Fruit fly (Drosophila melanogaster) whole organism, embryonic: ENCODE data around the gene CG43800.

Experiments used
- Awh ChIP-seq: fragments of 200-800 bp; sonication (Bioruptor generic); IDR thresholded peaks from 2 replicates; pipeline ENCODE4, ENCODE4 v1.3.6; 2022; ENCODE audit warnings: missing biosample characterization, missing genetic modification characterization
- CG10431 ChIP-seq: fragments of 200-800 bp; sonication (Bioruptor generic); optimal IDR thresholded peaks from 3 replicates; lab custom pipeline; 2018; ENCODE audit warnings: missing biosample characterization, mild to moderate bottlenecking, missing genetic modification characterization
- CG11560 ChIP-seq: fragments of 200-800 bp; sonication (Bioruptor generic); IDR thresholded peaks from 3 replicates; pipeline ENCODE4 v1.3.6; 2022; ENCODE audit warnings: missing biosample characterization, missing genetic modification characterization
- CG12104 ChIP-seq: fragments of 200-800 bp; sonication (Bioruptor generic); optimal IDR thresholded peaks from 3 replicates; lab custom pipeline; 2016; ENCODE audit warnings: missing biosample characterization, missing genetic modification characterization
- CG13296 ChIP-seq: fragments of 200-800 bp; sonication (Bioruptor generic); optimal IDR thresholded peaks from 3 replicates; lab custom pipeline; 2018; ENCODE audit warnings: missing biosample characterization, mild to moderate bottlenecking, missing genetic modification characterization
- CG13894 ChIP-seq: fragments of 200-800 bp; sonication (Bioruptor generic); optimal IDR thresholded peaks from 3 replicates; lab custom pipeline; 2018; ENCODE audit warnings: missing biosample characterization, mild to moderate bottlenecking, missing genetic modification characterization, moderate library complexity
- CG14710 ChIP-seq: fragments of 200-800 bp; sonication (Bioruptor generic); optimal IDR thresholded peaks from 3 replicates; lab custom pipeline; 2019; ENCODE audit warnings: missing biosample characterization, mild to moderate bottlenecking, missing genetic modification characterization, moderate library complexity
- CG17361 ChIP-seq: fragments of 200-800 bp; sonication (Bioruptor generic); IDR thresholded peaks from 3 replicates; pipeline ENCODE4 v1.3.6; 2022; ENCODE audit warnings: missing biosample characterization, missing genetic modification characterization
- CG30020 ChIP-seq: fragments of 200-800 bp; optimal IDR thresholded peaks from 2 replicates; lab custom pipeline; 2019; ENCODE audit warnings: missing biosample characterization, mild to moderate bottlenecking, missing genetic modification characterization, moderate library complexity
- CG30403 ChIP-seq: fragments of 200-800 bp; sonication (Bioruptor generic); optimal IDR thresholded peaks from 3 replicates; lab custom pipeline; 2016; ENCODE audit warnings: missing biosample characterization, missing genetic modification characterization
- CG31365 ChIP-seq: fragments of 200-800 bp; sonication (Bioruptor generic); optimal IDR thresholded peaks from 2 replicates; lab custom pipeline; 2018; ENCODE audit warnings: missing biosample characterization, mild to moderate bottlenecking, missing genetic modification characterization
- CG4282 ChIP-seq: fragments of 200-800 bp; sonication (Bioruptor generic); optimal IDR thresholded peaks from 2 replicates; lab custom pipeline; 2016; ENCODE audit warnings: missing biosample characterization, missing genetic modification characterization
- CG4404 ChIP-seq: fragments of 200-800 bp; sonication (Bioruptor generic); IDR thresholded peaks from 2 replicates; pipeline ENCODE4 v1.3.6; 2022; ENCODE audit warnings: missing biosample characterization, missing genetic modification characterization
- CG4617 ChIP-seq: fragments of 200-800 bp; sonication (Bioruptor generic); optimal IDR thresholded peaks from 3 replicates; lab custom pipeline; 2016; ENCODE audit warnings: missing biosample characterization, missing genetic modification characterization, borderline replicate concordance
- CG4730 ChIP-seq: fragments of 200-800 bp; sonication (Bioruptor generic); IDR thresholded peaks from 2 replicates; pipeline ENCODE4 v1.3.6; 2022; ENCODE audit warnings: missing biosample characterization, missing genetic modification characterization
- CG5180 ChIP-seq: fragments of 200-800 bp; sonication (Bioruptor generic); optimal IDR thresholded peaks from 3 replicates; lab custom pipeline; 2017; ENCODE audit warnings: missing biosample characterization, missing genetic modification characterization, mild to moderate bottlenecking, moderate library complexity, missing genetic modification reagents
- CG8924 ChIP-seq: fragments of 200-800 bp; optimal IDR thresholded peaks from 3 replicates; lab custom pipeline; 2019; ENCODE audit warnings: missing biosample characterization, mild to moderate bottlenecking, missing genetic modification characterization, moderate library complexity
- CG9609 ChIP-seq: fragments of 200-800 bp; sonication (Bioruptor generic); optimal IDR thresholded peaks from 3 replicates; lab custom pipeline; 2016; ENCODE audit warnings: missing biosample characterization, missing genetic modification characterization
- CoRest ChIP-seq: fragments of 200-800 bp; sonication (Bioruptor generic); optimal IDR thresholded peaks from 3 replicates; lab custom pipeline; 2018; ENCODE audit warnings: missing biosample characterization, mild to moderate bottlenecking, missing genetic modification characterization, moderate library complexity
- D19B ChIP-seq: fragments of 200-800 bp; sonication (Bioruptor generic); optimal IDR thresholded peaks from 2 replicates; lab custom pipeline; 2017; ENCODE audit warnings: missing biosample characterization, mild to moderate bottlenecking, missing genetic modification characterization
- Dad ChIP-seq: fragments of 200-800 bp; sonication (Bioruptor generic); optimal IDR thresholded peaks from 3 replicates; lab custom pipeline; 2016; ENCODE audit warnings: missing biosample characterization, missing genetic modification characterization
- Dbx ChIP-seq: fragments of 200-800 bp; sonication (Bioruptor generic); IDR thresholded peaks from 3 replicates; pipeline ENCODE4 v1.3.6; 2022; ENCODE audit warnings: missing biosample characterization, missing genetic modification characterization
- Deaf1 ChIP-seq: fragments of 200-800 bp; optimal IDR thresholded peaks from 3 replicates; lab custom pipeline; 2019; ENCODE audit warnings: missing biosample characterization, mild to moderate bottlenecking, missing genetic modification characterization, moderate library complexity
- Dek ChIP-seq: fragments of 200-800 bp; sonication (Bioruptor generic); optimal IDR thresholded peaks from 3 replicates; lab custom pipeline; 2019; ENCODE audit warnings: missing biosample characterization, mild to moderate bottlenecking, missing genetic modification characterization, moderate library complexity
- Doc3 ChIP-seq: fragments of 200-800 bp; sonication (Bioruptor generic); IDR thresholded peaks from 3 replicates; pipeline ENCODE4 v1.3.6; 2022; ENCODE audit warnings: missing biosample characterization, missing genetic modification characterization; ENCODE audit not compliant: partially characterized antibody
- H2.0 ChIP-seq: fragments of 200-800 bp; sonication (Bioruptor generic); IDR thresholded peaks from 2 replicates; pipeline ENCODE4 v1.3.6; 2022; ENCODE audit warnings: missing biosample characterization, missing genetic modification characterization
- Hey ChIP-seq: fragments of 200-800 bp; sonication (Bioruptor generic); optimal IDR thresholded peaks from 3 replicates; lab custom pipeline; 2018; ENCODE audit warnings: missing biosample characterization, mild to moderate bottlenecking, missing genetic modification characterization
- HmgD ChIP-seq: fragments of 200-800 bp; sonication (Bioruptor generic); optimal IDR thresholded peaks from 3 replicates; lab custom pipeline; 2016; ENCODE audit warnings: missing biosample characterization, missing genetic modification characterization
- Hr51 ChIP-seq, 2 experiments: fragments of 200-800 bp; sonication (Bioruptor generic); optimal IDR thresholded peaks; 2 replicates in 1 of 2; 3 replicates in 1 of 2; lab custom pipeline; 2016 to 2018; ENCODE audit warnings: missing biosample characterization in 2 of 2, missing genetic modification characterization in 2 of 2, mild to moderate bottlenecking in 1 of 2, moderate library complexity in 1 of 2
- Hsf ChIP-seq: fragments of 200-800 bp; sonication (Bioruptor generic); optimal IDR thresholded peaks from 3 replicates; lab custom pipeline; 2016; ENCODE audit warnings: missing biosample characterization, missing genetic modification characterization
- Mrtf ChIP-seq: fragments of 200-800 bp; sonication (Bioruptor generic); IDR thresholded peaks from 3 replicates; pipeline ENCODE4 v1.3.6; 2022; ENCODE audit warnings: missing biosample characterization, missing genetic modification characterization
- Oli ChIP-seq: fragments of 200-800 bp; sonication (Bioruptor generic); optimal IDR thresholded peaks from 2 replicates; lab custom pipeline; 2018; ENCODE audit warnings: missing biosample characterization, mild to moderate bottlenecking, missing genetic modification characterization, moderate library complexity
- Opbp ChIP-seq: fragments of 200-800 bp; sonication (Bioruptor generic); IDR thresholded peaks from 3 replicates; pipeline ENCODE4 v1.3.6; 2022; ENCODE audit warnings: missing biosample characterization, missing genetic modification characterization; ENCODE audit not compliant: partially characterized antibody
- Optix ChIP-seq: fragments of 200-800 bp; sonication (Bioruptor generic); IDR thresholded peaks from 3 replicates; pipeline ENCODE4 v1.3.6; 2022; ENCODE audit warnings: missing biosample characterization, missing genetic modification characterization
- PHDP ChIP-seq: fragments of 200-800 bp; sonication (Bioruptor generic); optimal IDR thresholded peaks from 3 replicates; lab custom pipeline; 2018; ENCODE audit warnings: missing biosample characterization, mild to moderate bottlenecking, missing genetic modification characterization, moderate library complexity
- Sry-β ChIP-seq: fragments of 200-800 bp; sonication (Bioruptor generic); optimal IDR thresholded peaks from 2 replicates; lab custom pipeline; 2018; ENCODE audit warnings: missing biosample characterization, mild to moderate bottlenecking, missing genetic modification characterization, moderate library complexity
- Xrp1 ChIP-seq: fragments of 200-800 bp; sonication (Bioruptor generic); IDR thresholded peaks from 2 replicates; pipeline ENCODE4 v1.3.6; 2022; ENCODE audit warnings: missing biosample characterization, missing genetic modification characterization
- amos ChIP-seq: fragments of 200-800 bp; sonication (Bioruptor generic); IDR thresholded peaks from 2 replicates; pipeline ENCODE4 v1.3.6; 2022; ENCODE audit warnings: missing biosample characterization, missing genetic modification characterization; ENCODE audit not compliant: partially characterized antibody
- dmrt99B ChIP-seq: fragments of 200-800 bp; sonication (Bioruptor generic); optimal IDR thresholded peaks from 2 replicates; lab custom pipeline; 2018; ENCODE audit warnings: missing biosample characterization, mild to moderate bottlenecking, missing genetic modification characterization, moderate library complexity
- dpn ChIP-seq, 2 experiments: fragments of 200-800 bp; sonication (Bioruptor generic); optimal IDR thresholded peaks; 3 replicates each; lab custom pipeline; 2016; ENCODE audit warnings: missing biosample characterization in 2 of 2, missing genetic modification characterization in 2 of 2
- lab ChIP-seq: fragments of 200-800 bp; sonication (Bioruptor generic); optimal IDR thresholded peaks from 3 replicates; lab custom pipeline; 2017; ENCODE audit warnings: missing biosample characterization, missing genetic modification characterization, mild to moderate bottlenecking, moderate library complexity, missing genetic modification reagents
- luna ChIP-seq: fragments of 200-800 bp; sonication (Bioruptor generic); optimal IDR thresholded peaks from 2 replicates; lab custom pipeline; 2016; ENCODE audit warnings: missing biosample characterization, missing genetic modification characterization
- pan ChIP-seq, 4 experiments: fragments of >200 bp in 3 of 4; fragments of 200-800 bp in 1 of 4; sonication (Bioruptor generic) in 1 of 4; optimal IDR thresholded peaks in 3 of 4; IDR thresholded peaks in 1 of 4; 2 replicates each; pipeline versions ENCODE4 v1.3.6 to Lab custom; 2017 to 2022; ENCODE audit warnings: missing biosample characterization in 2 of 4, missing genetic modification characterization in 2 of 4, mixed read lengths in 1 of 4
- pzg ChIP-seq: fragments of 200-800 bp; sonication (Bioruptor generic); optimal IDR thresholded peaks from 3 replicates; lab custom pipeline; 2018; ENCODE audit warnings: missing biosample characterization, mild to moderate bottlenecking, missing genetic modification characterization, moderate library complexity
- repo ChIP-seq: fragments of 200-800 bp; sonication (Bioruptor generic); optimal IDR thresholded peaks from 2 replicates; lab custom pipeline; 2016; ENCODE audit warnings: missing biosample characterization, missing genetic modification characterization
- run ChIP-seq: fragments of 200-800 bp; sonication (Bioruptor generic); optimal IDR thresholded peaks from 3 replicates; lab custom pipeline; 2018; ENCODE audit warnings: missing biosample characterization, mild to moderate bottlenecking, missing genetic modification characterization
- salm ChIP-seq: fragments of 200-800 bp; sonication (Bioruptor generic); optimal IDR thresholded peaks from 2 replicates; lab custom pipeline; 2018; ENCODE audit warnings: missing biosample characterization, mild to moderate bottlenecking, missing genetic modification characterization
- stc ChIP-seq: fragments of 200-800 bp; sonication (Bioruptor generic); IDR thresholded peaks from 2 replicates; pipeline ENCODE4 v1.3.6; 2022; ENCODE audit warnings: missing biosample characterization, missing genetic modification characterization
- tna ChIP-seq: fragments of 200-800 bp; sonication (Bioruptor generic); IDR thresholded peaks from 2 replicates; pipeline ENCODE4 v1.3.6; 2022; ENCODE audit warnings: missing biosample characterization, missing genetic modification characterization; ENCODE audit not compliant: partially characterized antibody

Gene CG43800

dm6 chr2L:7258105-7258504 is 25.5 kb upstream of the CG43800 start (continued):
- peak; percentile 30 for TF ChIP-seq Oli
- no peak for TF ChIP-seq Hey
- no peak for TF ChIP-seq CG4730
- TF ChIP-seq run: no peak
- TF ChIP-seq CG17361 (GFP tag; lab: Robert Waterston, UW): peak; percentile 54; the same call in 2 of the 3 replicates
- peak; percentile 54 for TF ChIP-seq PHDP (tag; lab: Kevin White, UChicago)
- TF ChIP-seq salm (tag; lab: Kevin White, UChicago): no peak
- no peak for TF ChIP-seq Dad (GFP tag; lab: Kevin White, UChicago)
- TF ChIP-seq CG5180 (GFP tag; lab: Kevin White, UChicago): no peak
- TF ChIP-seq tna (GFP tag; lab: Robert Waterston, UW): no peak; the same call in 1 of the 2 replicates
- peak; percentile 13 for TF ChIP-seq Dek (tag; lab: Kevin White, UChicago)
- TF ChIP-seq CG4282 (GFP tag; lab: Kevin White, UChicago): no peak
- no peak for TF ChIP-seq CG8924
- TF ChIP-seq CG10431: no peak
- peak; percentile 6 for TF ChIP-seq dmrt99B (tag; lab: Kevin White, UChicago)
- no peak for TF ChIP-seq CG4404 (GFP tag; lab: Robert Waterston, UW)
- TF ChIP-seq CG30020 (tag; lab: Kevin White, UChicago): no peak
- peak; percentile 59 for TF ChIP-seq CG30403 (GFP tag; lab: Kevin White, UChicago)
- peak; percentile 39 for TF ChIP-seq CG9609
- TF ChIP-seq Sry-β (GFP tag; lab: Kevin White, UChicago): no peak
- TF ChIP-seq stc (GFP tag; lab: Robert Waterston, UW): no peak
- TF ChIP-seq Optix (GFP tag; lab: Robert Waterston, UW): 0 out of 3 replicates have a peak, but pooled peaks have one; percentile 30
- TF ChIP-seq Hr51 (GFP tag; optimal IDR thresholded peaks at IDR 0.05; lab: Kevin White, UChicago): peak; percentile 32 to 40
- TF ChIP-seq Dbx (GFP tag; lab: Robert Waterston, UW): peak; percentile 47; the same call in 1 of the 3 replicates
- no peak for TF ChIP-seq CG13296
- no peak for TF ChIP-seq CG4617
- TF ChIP-seq CG12104 (GFP tag; lab: Kevin White, UChicago): no peak
- TF ChIP-seq Doc3 (GFP tag; lab: Robert Waterston, UW): no peak
- peak; percentile 58 for TF ChIP-seq amos (GFP tag; lab: Robert Waterston, UW)
- TF ChIP-seq D19B (GFP tag; lab: Kevin White, UChicago): no peak
- peak; percentile 47 for TF ChIP-seq CoRest (tag; lab: Kevin White, UChicago)
- peak; percentile 31 for TF ChIP-seq lab (GFP tag; lab: Kevin White, UChicago)
- TF ChIP-seq pzg (GFP tag; lab: Kevin White, UChicago): peak; percentile 5
- TF ChIP-seq CG11560 (tag; lab: Robert Waterston, UW): no peak
- peak; percentile 62 to 66 for TF ChIP-seq dpn (GFP tag; optimal IDR thresholded peaks at IDR 0.05; lab: Kevin White, UChicago)
- peak; percentile 55; the same call in 2 of the 3 replicates for TF ChIP-seq Mrtf (GFP tag; lab: Robert Waterston, UW)
- TF ChIP-seq Xrp1 (GFP tag; lab: Robert Waterston, UW): peak; percentile 29; the same call in 1 of the 2 replicates
- TF ChIP-seq pan (optimal IDR thresholded peaks at IDR 0.05; lab: Kevin White, UChicago): no peak
- TF ChIP-seq pan (GFP tag; optimal IDR thresholded peaks at IDR 0.05 in 1 of 2, IDR thresholded peaks at IDR 0.05 in 1 of 2): peak in 1 of 2 experiments; percentile 58
- TF ChIP-seq H2.0: peak; percentile 31; the same call in 1 of the 2 replicates
- TF ChIP-seq Awh: no peak
- TF ChIP-seq CG13894 (tag; lab: Kevin White, UChicago): no peak
- TF ChIP-seq Deaf1 (tag; lab: Kevin White, UChicago): peak; percentile 5
- no peak for TF ChIP-seq repo (GFP tag; lab: Kevin White, UChicago)
- TF ChIP-seq HmgD: peak; percentile 46
- no peak for TF ChIP-seq CG31365
- TF ChIP-seq Hsf (GFP tag; lab: Kevin White, UChicago): peak; percentile 69
- peak; percentile 53; the same call in 1 of the 3 replicates for TF ChIP-seq Opbp
- peak; percentile 38 for TF ChIP-seq CG14710 (tag; lab: Kevin White, UChicago)
- TF ChIP-seq luna: no peak
